Fruit fly (Drosophila melanogaster): ENCODE measurements around the gene ck.

ck gene

dm6 chr2L:15039309-15039772 is 18.3 kb downstream of the ck start:
- TF ChIP-seq Sox15 (GFP tag; optimal IDR thresholded peaks at IDR 0.05): no peak
- TF ChIP-seq CG3919 (GFP tag; optimal IDR thresholded peaks at IDR 0.05): no peak
- TF ChIP-seq CG1621 (tag; optimal IDR thresholded peaks at IDR 0.05): no peak
- no peak for TF ChIP-seq dsx (GFP tag; optimal IDR thresholded peaks at IDR 0.05; ENCODE audit: poor library complexity, severe bottlenecking)
- no peak for TF ChIP-seq Hr4 (GFP tag; optimal IDR thresholded peaks at IDR 0.05)
- TF ChIP-seq Eip75B (GFP tag; optimal IDR thresholded peaks at IDR 0.05): no peak
- peak; percentile 28 for TF ChIP-seq CG3032 (tag; optimal IDR thresholded peaks at IDR 0.05)
- no peak for TF ChIP-seq CG32006 (GFP tag; optimal IDR thresholded peaks at IDR 0.05)
- no peak for TF ChIP-seq CG10631 (GFP tag; optimal IDR thresholded peaks at IDR 0.05)
- TF ChIP-seq CG31627 (GFP tag; optimal IDR thresholded peaks at IDR 0.05): peak; percentile 16
- no peak for TF ChIP-seq CG10669 (GFP tag; optimal IDR thresholded peaks at IDR 0.05)
- no peak for TF ChIP-seq Ets21C (GFP tag; optimal IDR thresholded peaks at IDR 0.05)
- no peak for TF ChIP-seq OdsH (GFP tag; optimal IDR thresholded peaks at IDR 0.05)
- no peak for TF ChIP-seq Met (GFP tag; optimal IDR thresholded peaks at IDR 0.05)
- TF ChIP-seq CG34406 (GFP tag; optimal IDR thresholded peaks at IDR 0.05): no peak
- TF ChIP-seq svp (GFP tag): no peak
- TF ChIP-seq Hr39 (GFP tag; optimal IDR thresholded peaks at IDR 0.05): no peak
- TF ChIP-seq CG6792 (GFP tag; optimal IDR thresholded peaks at IDR 0.05): no peak
- no peak for TF ChIP-seq salr (GFP tag; optimal IDR thresholded peaks at IDR 0.05)
- TF ChIP-seq net (GFP tag; optimal IDR thresholded peaks at IDR 0.05): no peak
- TF ChIP-seq CG7368 (GFP tag; optimal IDR thresholded peaks at IDR 0.05): no peak
- no peak for TF ChIP-seq CG11902 (GFP tag; optimal IDR thresholded peaks at IDR 0.05)
- TF ChIP-seq CG9139 (GFP tag; optimal IDR thresholded peaks at IDR 0.05): no peak
- no peak for TF ChIP-seq Sox102F (GFP tag; optimal IDR thresholded peaks at IDR 0.05)
- TF ChIP-seq CG16779 (tag; optimal IDR thresholded peaks at IDR 0.05): no peak
- TF ChIP-seq Blimp-1 (GFP tag; optimal IDR thresholded peaks at IDR 0.05): no peak
- TF ChIP-seq eg (GFP tag; IDR thresholded peaks at IDR 0.05): no peak
- TF ChIP-seq Sox14 (GFP tag; optimal IDR thresholded peaks at IDR 0.05): no peak
- no peak for TF ChIP-seq CG8632 (GFP tag; optimal IDR thresholded peaks at IDR 0.05)
- TF ChIP-seq acj6 (GFP tag; optimal IDR thresholded peaks at IDR 0.05): no peak
- TF ChIP-seq fkh (GFP tag; optimal IDR thresholded peaks at IDR 0.05): no peak
- no peak for TF ChIP-seq spab (GFP tag; optimal IDR thresholded peaks at IDR 0.05)
- TF ChIP-seq Smox (GFP tag; optimal IDR thresholded peaks at IDR 0.05): no peak
- TF ChIP-seq lz (GFP tag; optimal IDR thresholded peaks at IDR 0.05): peak; percentile 43
- no peak for TF ChIP-seq ss (GFP tag; optimal IDR thresholded peaks at IDR 0.05)
- peak; percentile 44; the same call in 1 of the 3 replicates for TF ChIP-seq CG6163 (GFP tag; IDR thresholded peaks at IDR 0.05)
- TF ChIP-seq achi (GFP tag; optimal IDR thresholded peaks at IDR 0.05): no peak
- TF ChIP-seq cyc (GFP tag; optimal IDR thresholded peaks at IDR 0.05): peak; percentile 43
- no peak for TF ChIP-seq Ets96B (tag; optimal IDR thresholded peaks at IDR 0.05)
- no peak for TF ChIP-seq CG8319 (GFP tag; optimal IDR thresholded peaks at IDR 0.05)
- TF ChIP-seq CG11762 (GFP tag; optimal IDR thresholded peaks at IDR 0.05; ENCODE audit: insufficient read depth): no peak
- TF ChIP-seq vri (GFP tag; optimal IDR thresholded peaks at IDR 0.05): no peak
- TF ChIP-seq topi (GFP tag; optimal IDR thresholded peaks at IDR 0.05): no peak
- no peak for TF ChIP-seq CG6808 (GFP tag; optimal IDR thresholded peaks at IDR 0.05)
- no peak for TF ChIP-seq CG15336 (GFP tag; IDR thresholded peaks at IDR 0.05)
- TF ChIP-seq esn (GFP tag; optimal IDR thresholded peaks at IDR 0.05): peak; percentile 23
- no peak for TF ChIP-seq CG8119 (GFP tag; IDR thresholded peaks at IDR 0.05)
- no peak for TF ChIP-seq CG11294 (GFP tag; IDR thresholded peaks at IDR 0.05)
- no peak for TF ChIP-seq dac (GFP tag; optimal IDR thresholded peaks at IDR 0.05)
- TF ChIP-seq pdm3 (GFP tag; optimal IDR thresholded peaks at IDR 0.05): no peak
- TF ChIP-seq Eip93F (GFP tag; optimal IDR thresholded peaks at IDR 0.05): no peak
- no peak for TF ChIP-seq Eip78C (GFP tag)
- no peak for TF ChIP-seq Gug (GFP tag; IDR thresholded peaks at IDR 0.05)
